Fruit fly (Drosophila melanogaster): Measurements from ENCODE around the gene CG16952.

Gene CG16952

DNA sequence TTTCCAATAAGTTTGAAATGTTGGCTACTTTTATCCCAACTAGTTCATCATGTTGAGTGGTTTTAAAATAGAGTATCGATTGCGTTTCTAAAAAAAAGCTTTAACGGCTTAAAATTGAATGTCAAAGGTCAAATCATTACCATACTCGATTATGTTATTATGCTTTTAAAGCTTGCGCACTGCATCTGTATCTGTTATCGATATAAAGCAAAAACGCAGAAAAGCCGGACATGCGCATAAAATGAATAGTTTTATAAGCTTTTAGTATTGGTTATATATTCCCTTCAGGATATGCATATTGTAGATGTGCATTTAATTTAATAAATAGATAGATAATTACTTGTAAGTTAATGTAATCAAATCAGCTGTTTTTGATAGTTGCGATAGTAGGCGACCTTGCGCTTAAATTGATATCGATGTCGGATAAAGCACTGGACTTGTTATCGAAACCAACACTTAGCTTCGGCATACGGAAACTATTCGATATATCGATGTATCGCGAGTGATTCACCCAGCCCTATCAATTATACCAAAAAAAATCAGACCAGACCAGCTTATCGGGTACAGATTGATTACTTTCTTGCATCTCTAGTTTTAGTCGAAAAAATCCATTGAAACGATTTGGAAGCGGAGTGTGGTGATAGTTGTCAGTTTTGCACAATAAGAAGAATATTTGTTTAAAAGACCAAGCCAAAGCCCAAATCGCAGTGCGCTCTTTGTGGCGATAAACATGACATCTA lies 21.8 kb downstream of the CG16952 start, which contains the start of gene shi (continued):
- TF ChIP-seq CG10462 (GFP tag; optimal IDR thresholded peaks at IDR 0.05) (no peak), wor (GFP tag; IDR thresholded peaks at IDR 0.05) (no peak), CG13424 (tag; optimal IDR thresholded peaks at IDR 0.05) (peak; percentile 12), Jarid2 (GFP tag; optimal IDR thresholded peaks at IDR 0.05) (peak; percentile 81), phol (tag; optimal IDR thresholded peaks at IDR 0.05) (peak; percentile 44), hb (GFP tag; IDR thresholded peaks at IDR 0.05; ENCODE audit: partially characterized antibody) (peak; percentile 99), Nf-YC (tag; optimal IDR thresholded peaks at IDR 0.05) (peak; percentile 42), ato (GFP tag; IDR thresholded peaks at IDR 0.05; ENCODE audit: partially characterized antibody) (peak; percentile 99), Ssrp (tag; optimal IDR thresholded peaks at IDR 0.05) (no peak), CG10543 (GFP tag; optimal IDR thresholded peaks at IDR 0.05) (peak; percentile 10), fd102C (GFP tag; optimal IDR thresholded peaks at IDR 0.05) (no peak), abd-A (tag; optimal IDR thresholded peaks at IDR 0.05) (peak; percentile 83), Dref (GFP tag; IDR thresholded peaks at IDR 0.05) (peak; percentile 96), CG7357 (GFP tag; IDR thresholded peaks at IDR 0.05) (peak; percentile 51; the same call in 1 of the 3 replicates), B-H2 (GFP tag; optimal IDR thresholded peaks at IDR 0.05) (peak; percentile 63), chinmo (GFP tag; IDR thresholded peaks at IDR 0.05; ENCODE audit: partially characterized antibody) (peak; percentile 96), dpn (GFP tag; optimal IDR thresholded peaks at IDR 0.05) (peak; percentile 23 to 35), gcm (GFP tag; optimal IDR thresholded peaks at IDR 0.05) (no peak), CG11093 (GFP tag; IDR thresholded peaks at IDR 0.05) (no peak), row (GFP tag; IDR thresholded peaks at IDR 0.05) (peak; percentile 67), CG10147 (GFP tag; optimal IDR thresholded peaks at IDR 0.05) (no peak), Spps (tag; optimal IDR thresholded peaks at IDR 0.05) (no peak), CG15073 (GFP tag; optimal IDR thresholded peaks at IDR 0.05) (no peak), crc (GFP tag; optimal IDR thresholded peaks at IDR 0.05) (no peak), Sin3A (optimal IDR thresholded peaks at IDR 0.05) (peak; percentile 52), sens (GFP tag) (peak; percentile 88), CG17802 (tag; optimal IDR thresholded peaks at IDR 0.05) (no peak), kay (GFP tag; optimal IDR thresholded peaks at IDR 0.05) (peak; percentile 18), CG14860 (GFP tag; IDR thresholded peaks at IDR 0.05; ENCODE audit: partially characterized antibody) (peak; percentile 97), CG13287 (GFP tag; IDR thresholded peaks at IDR 0.05; ENCODE audit: partially characterized antibody) (peak; percentile 96), CG10267 (tag; optimal IDR thresholded peaks at IDR 0.05) (peak; percentile 70), onecut (GFP tag; IDR thresholded peaks at IDR 0.05) (peak; percentile 22), CG9437 (GFP tag; optimal IDR thresholded peaks at IDR 0.05) (no peak), CG17385 (GFP tag; optimal IDR thresholded peaks at IDR 0.05) (no peak), Neu2 (GFP tag; optimal IDR thresholded peaks at IDR 0.05; ENCODE audit: borderline replicate concordance) (no peak), inv (GFP tag; IDR thresholded peaks at IDR 0.05; ENCODE audit: partially characterized antibody) (peak; percentile 97), gcm2 (GFP tag; optimal IDR thresholded peaks at IDR 0.05) (no peak), PHDP (tag; optimal IDR thresholded peaks at IDR 0.05) (peak; percentile 11), jing (GFP tag; optimal IDR thresholded peaks at IDR 0.05) (no peak), jigr1 (GFP tag; IDR thresholded peaks at IDR 0.05) (no peak), CG8359 (GFP tag; optimal IDR thresholded peaks at IDR 0.05; ENCODE audit: borderline replicate concordance) (no peak), CG8290 (GFP tag; optimal IDR thresholded peaks at IDR 0.05) (peak; percentile 48), CG8290 (tag; optimal IDR thresholded peaks at IDR 0.05) (peak in 1 of 2 experiments; percentile 75), oc (tag; optimal IDR thresholded peaks at IDR 0.05) (no peak), CG10366 (GFP tag; IDR thresholded peaks at IDR 0.05) (no peak), CG12299 (tag; optimal IDR thresholded peaks at IDR 0.05) (no peak), sob (GFP tag; IDR thresholded peaks at IDR 0.05) (peak; percentile 35; the same call in 1 of the 2 replicates), tap (tag; optimal IDR thresholded peaks at IDR 0.05) (no peak), CG18262 (tag; optimal IDR thresholded peaks at IDR 0.05) (no peak)

Measured in whole organism, embryonic.